Worm (Caenorhabditis elegans) whole organism, L3 larva: Measurements from ENCODE around the gene D1005.5.

ENCODE experiments used
- ZK546.5 ChIP-seq: sonication (generic microtip); optimal IDR thresholded peaks from 2 replicates; lab custom pipeline; 2017; ENCODE audit warnings: missing biosample characterization, missing genetic modification characterization
- aly-2 ChIP-seq: fragments of 150-350 bp; optimal IDR thresholded peaks from 2 replicates; lab custom pipeline; 2014; ENCODE audit warnings: missing biosample characterization, missing genetic modification characterization
- ama-1 ChIP-seq: fragments of 150-350 bp; optimal IDR thresholded peaks from 2 replicates; lab custom pipeline; 2018
- ceh-16 ChIP-seq: sonication (generic microtip); optimal IDR thresholded peaks from 2 replicates; lab custom pipeline; 2017; ENCODE audit warnings: missing biosample characterization, missing genetic modification characterization
- ceh-28 ChIP-seq: fragments of 150-350 bp; optimal IDR thresholded peaks from 2 replicates; lab custom pipeline; 2014; ENCODE audit warnings: missing biosample characterization, missing genetic modification reagents, missing genetic modification characterization
- ceh-82 ChIP-seq: fragments of 150-350 bp; optimal IDR thresholded peaks from 2 replicates; lab custom pipeline; 2014; ENCODE audit warnings: missing biosample characterization, missing genetic modification characterization
- ceh-9 ChIP-seq: sonication (generic microtip); optimal IDR thresholded peaks from 2 replicates; lab custom pipeline; 2018; ENCODE audit warnings: missing biosample characterization, missing genetic modification characterization
- daf-12 ChIP-seq: fragments of 150-350 bp; optimal IDR thresholded peaks from 2 replicates; lab custom pipeline; 2014; ENCODE audit warnings: missing biosample characterization, missing genetic modification reagents, missing genetic modification characterization
- egl-27 ChIP-seq: sonication (generic microtip); optimal IDR thresholded peaks from 4 replicates; lab custom pipeline; 2017; ENCODE audit warnings: missing biosample characterization, missing genetic modification reagents, missing genetic modification characterization
- egl-5 ChIP-seq: fragments of 150-350 bp; optimal IDR thresholded peaks from 2 replicates; lab custom pipeline; 2017; ENCODE audit warnings: missing biosample characterization, missing genetic modification reagents, missing genetic modification characterization, inconsistent platforms
- elt-1 ChIP-seq: fragments of 150-350 bp; optimal IDR thresholded peaks from 2 replicates; lab custom pipeline; 2014; ENCODE audit warnings: missing biosample characterization, missing genetic modification characterization
- elt-2 ChIP-seq: sonication (generic microtip); optimal IDR thresholded peaks from 2 replicates; lab custom pipeline; 2016; ENCODE audit warnings: missing genetic modification reagents, mild to moderate bottlenecking, missing genetic modification characterization, missing compliant biosample characterization
- elt-3 ChIP-seq, 3 experiments: fragments of 150-350 bp in 1 of 3; sonication (generic microtip) in 2 of 3; optimal IDR thresholded peaks; 2 replicates in 2 of 3; 4 replicates in 1 of 3; lab custom pipeline; 2014 to 2017; ENCODE audit warnings: missing biosample characterization in 3 of 3, missing genetic modification characterization in 3 of 3
- eor-1 ChIP-seq, 2 experiments: fragments of 150-350 bp; optimal IDR thresholded peaks; 2 replicates each; lab custom pipeline; 2014 to 2018; ENCODE audit warnings: missing biosample characterization in 2 of 2, missing genetic modification characterization in 2 of 2
- fkh-10 ChIP-seq: sonication (generic microtip); optimal IDR thresholded peaks from 2 replicates; lab custom pipeline; 2017; ENCODE audit warnings: missing biosample characterization, missing genetic modification reagents, missing genetic modification characterization
- fkh-2 ChIP-seq: fragments of 150-350 bp; optimal IDR thresholded peaks from 2 replicates; lab custom pipeline; 2014; ENCODE audit warnings: missing biosample characterization, missing genetic modification reagents, missing genetic modification characterization
- fos-1 ChIP-seq: fragments of 150-350 bp; optimal IDR thresholded peaks from 2 replicates; lab custom pipeline; 2014; ENCODE audit warnings: missing biosample characterization, missing genetic modification characterization
- hmg-11 ChIP-seq: sonication (generic microtip); optimal IDR thresholded peaks from 2 replicates; lab custom pipeline; 2016; ENCODE audit warnings: missing genetic modification characterization, missing compliant biosample characterization
- jun-1 ChIP-seq: fragments of 150-350 bp; optimal IDR thresholded peaks from 2 replicates; lab custom pipeline; 2014; ENCODE audit warnings: missing biosample characterization, missing genetic modification reagents, missing genetic modification characterization
- lin-15B ChIP-seq: fragments of 150-350 bp; optimal IDR thresholded peaks from 2 replicates; lab custom pipeline; 2014; ENCODE audit warnings: missing biosample characterization, missing genetic modification characterization
- lin-39 ChIP-seq: fragments of 150-350 bp; optimal IDR thresholded peaks from 2 replicates; lab custom pipeline; 2018; ENCODE audit warnings: missing biosample characterization, missing genetic modification reagents, missing genetic modification characterization
- lsy-12 ChIP-seq: sonication (generic microtip); optimal IDR thresholded peaks from 2 replicates; lab custom pipeline; 2016; ENCODE audit warnings: mild to moderate bottlenecking, missing genetic modification characterization, missing compliant biosample characterization
- mdl-1 ChIP-seq: fragments of 150-350 bp; optimal IDR thresholded peaks from 2 replicates; lab custom pipeline; 2014; ENCODE audit warnings: missing biosample characterization, missing genetic modification characterization
- mml-1 ChIP-seq: fragments of 150-350 bp; sonication (generic microtip); optimal IDR thresholded peaks from 3 replicates; lab custom pipeline; 2014; ENCODE audit warnings: missing biosample characterization, missing genetic modification characterization
- nfya-1 ChIP-seq: sonication (generic microtip); optimal IDR thresholded peaks from 2 replicates; lab custom pipeline; 2017; ENCODE audit warnings: missing genetic modification characterization, mild to moderate bottlenecking, missing compliant biosample characterization, antibody characterized with exemption, moderate library complexity; ENCODE audit not compliant: insufficient read depth
- nhr-11 ChIP-seq: fragments of 150-350 bp; optimal IDR thresholded peaks from 2 replicates; lab custom pipeline; 2014; ENCODE audit warnings: missing biosample characterization, missing genetic modification characterization
- nhr-12 ChIP-seq: fragments of 150-350 bp; optimal IDR thresholded peaks from 2 replicates; lab custom pipeline; 2014; ENCODE audit warnings: missing biosample characterization, missing genetic modification characterization
- nhr-23 ChIP-seq: fragments of 150-350 bp; optimal IDR thresholded peaks from 2 replicates; lab custom pipeline; 2014; ENCODE audit warnings: missing biosample characterization, missing genetic modification reagents, missing genetic modification characterization
- nhr-237 ChIP-seq: fragments of 150-350 bp; optimal IDR thresholded peaks from 2 replicates; lab custom pipeline; 2014; ENCODE audit warnings: missing biosample characterization, missing genetic modification characterization
- nhr-25 ChIP-seq: sonication (generic microtip); optimal IDR thresholded peaks from 2 replicates; lab custom pipeline; 2017; ENCODE audit warnings: missing biosample characterization, missing genetic modification characterization
- nhr-28 ChIP-seq: fragments of 150-350 bp; optimal IDR thresholded peaks from 2 replicates; lab custom pipeline; 2014; ENCODE audit warnings: missing biosample characterization, missing genetic modification characterization
- nhr-43 ChIP-seq: sonication (generic microtip); optimal IDR thresholded peaks from 2 replicates; lab custom pipeline; 2016; ENCODE audit warnings: mild to moderate bottlenecking, missing genetic modification characterization, missing compliant biosample characterization; ENCODE audit not compliant: poor library complexity, severe bottlenecking
- nhr-67 ChIP-seq: fragments of 150-350 bp; optimal IDR thresholded peaks from 2 replicates; lab custom pipeline; 2014; ENCODE audit warnings: missing biosample characterization, missing genetic modification characterization
- nhr-76 ChIP-seq: fragments of 150-350 bp; sonication (generic microtip); optimal IDR thresholded peaks from 5 replicates; lab custom pipeline; 2014; ENCODE audit warnings: missing biosample characterization, missing genetic modification characterization
- nhr-77 ChIP-seq: fragments of 150-350 bp; optimal IDR thresholded peaks from 2 replicates; lab custom pipeline; 2014; ENCODE audit warnings: missing biosample characterization, missing genetic modification characterization
- pha-4 ChIP-seq: fragments of 150-350 bp; optimal IDR thresholded peaks from 2 replicates; lab custom pipeline; 2014; ENCODE audit warnings: missing biosample characterization, missing genetic modification reagents, missing genetic modification characterization
- pqm-1 ChIP-seq: fragments of 150-350 bp; optimal IDR thresholded peaks from 2 replicates; lab custom pipeline; 2017; ENCODE audit warnings: missing biosample characterization, missing genetic modification characterization, inconsistent platforms
- sea-2 ChIP-seq: fragments of 150-350 bp; sonication (generic microtip); optimal IDR thresholded peaks from 4 replicates; lab custom pipeline; 2014; ENCODE audit warnings: missing biosample characterization, missing genetic modification reagents, missing genetic modification characterization
- skn-1 ChIP-seq: fragments of 150-350 bp; optimal IDR thresholded peaks from 2 replicates; lab custom pipeline; 2014; ENCODE audit warnings: missing biosample characterization, missing genetic modification characterization
- snpc-4 ChIP-seq: fragments of 150-350 bp; optimal IDR thresholded peaks from 2 replicates; lab custom pipeline; 2014; ENCODE audit warnings: missing biosample characterization, missing genetic modification characterization
- tbx-2 ChIP-seq: sonication (generic microtip); optimal IDR thresholded peaks from 2 replicates; lab custom pipeline; 2016; ENCODE audit warnings: mild to moderate bottlenecking, missing genetic modification characterization, missing compliant biosample characterization
- unc-39 ChIP-seq: sonication (generic microtip); optimal IDR thresholded peaks from 4 replicates; lab custom pipeline; 2017; ENCODE audit warnings: missing biosample characterization, missing genetic modification characterization
- unc-62 ChIP-seq: fragments of 150-350 bp; sonication (generic microtip); optimal IDR thresholded peaks from 4 replicates; lab custom pipeline; 2014; ENCODE audit warnings: missing biosample characterization, missing genetic modification reagents, missing genetic modification characterization
- zag-1 ChIP-seq: fragments of 150-350 bp; optimal IDR thresholded peaks from 2 replicates; lab custom pipeline; 2014; ENCODE audit warnings: missing biosample characterization, missing genetic modification characterization
- ztf-11 ChIP-seq: fragments of 150-350 bp; optimal IDR thresholded peaks from 2 replicates; lab custom pipeline; 2014; ENCODE audit warnings: missing biosample characterization, missing genetic modification characterization
- ztf-4 ChIP-seq: fragments of 150-350 bp; optimal IDR thresholded peaks from 2 replicates; lab custom pipeline; 2014; ENCODE audit warnings: missing biosample characterization, missing genetic modification characterization

The D1005.5 gene

ce11 chrX:1456350-1457080 is 16.3 kb downstream of the D1005.5 start:
- TF ChIP-seq daf-12 (tag; lab: Kevin White, UChicago), result no peak
- no peak for TF ChIP-seq nhr-76 (tag; lab: Kevin White, UChicago)
- no peak for TF ChIP-seq nhr-11
- peak; percentile 57 for TF ChIP-seq pqm-1
- TF ChIP-seq ztf-4 (tag; lab: Kevin White, UChicago), result no peak
- TF ChIP-seq nhr-77 (tag; lab: Kevin White, UChicago), result no peak
- TF ChIP-seq skn-1, result peak; percentile 91
- no peak for TF ChIP-seq unc-62 (GFP tag; lab: Kevin White, UChicago)
- TF ChIP-seq ztf-11 (tag; lab: Kevin White, UChicago), result no peak
- TF ChIP-seq ceh-28 (tag; lab: Kevin White, UChicago), result peak; percentile 9
- no peak for TF ChIP-seq ceh-9 (tag; lab: Kevin White, UChicago)
- TF ChIP-seq elt-2 (tag; lab: Kevin White, UChicago), result peak; percentile 45
- peak; percentile 99 for TF ChIP-seq pha-4 (tag; lab: Kevin White, UChicago)
- TF ChIP-seq tbx-2, result no peak
- TF ChIP-seq ceh-82 (tag; lab: Kevin White, UChicago), result no peak
- peak; percentile 39 for TF ChIP-seq nfya-1
- peak; percentile 17 for TF ChIP-seq nhr-43 (tag; lab: Kevin White, UChicago)
- no peak for TF ChIP-seq nhr-28
- no peak for TF ChIP-seq lsy-12 (tag; lab: Kevin White, UChicago)
- no peak for TF ChIP-seq nhr-12
- TF ChIP-seq elt-3 (tag; optimal IDR thresholded peaks at IDR 0.05; lab: Kevin White, UChicago), result no peak
- no peak for TF ChIP-seq jun-1 (tag; lab: Kevin White, UChicago)
- no peak for TF ChIP-seq fkh-10 (GFP tag; lab: Kevin White, UChicago)
- no peak for TF ChIP-seq snpc-4
- no peak for TF ChIP-seq aly-2 (tag; lab: Kevin White, UChicago)
- no peak for TF ChIP-seq lin-15B (tag; lab: Kevin White, UChicago)
- TF ChIP-seq elt-1, result no peak
- TF ChIP-seq fkh-2 (tag; lab: Kevin White, UChicago), result no peak
- TF ChIP-seq fos-1 (tag; lab: Kevin White, UChicago), result no peak
- peak; percentile 42 for TF ChIP-seq egl-27 (tag; lab: Kevin White, UChicago)
- no peak for TF ChIP-seq eor-1 (tag; optimal IDR thresholded peaks at IDR 0.05; lab: Kevin White, UChicago)
- TF ChIP-seq unc-39, result no peak
- peak; percentile 57 for TF ChIP-seq nhr-25 (tag; lab: Kevin White, UChicago)
- no peak for TF ChIP-seq ama-1
- no peak for TF ChIP-seq ceh-16 (tag; lab: Kevin White, UChicago)
- TF ChIP-seq egl-5 (tag; lab: Kevin White, UChicago), result peak; percentile 86
- TF ChIP-seq nhr-23 (tag; lab: Kevin White, UChicago), result peak; percentile 21

ce11 chrX:1454385-1454784 is 18.4 kb downstream of the D1005.5 start:
- TF ChIP-seq nhr-11 (peak; percentile 84), elt-2 (tag; lab: Kevin White, UChicago) (peak; percentile 83), eor-1 (tag; optimal IDR thresholded peaks at IDR 0.05; lab: Kevin White, UChicago) (no peak), skn-1 (peak; percentile 83), nhr-237 (tag; lab: Kevin White, UChicago) (no peak), snpc-4 (peak; percentile 79), fos-1 (tag; lab: Kevin White, UChicago) (peak; percentile 100), nhr-67 (tag; lab: Kevin White, UChicago) (no peak), lin-39 (peak; percentile 93), ceh-28 (tag; lab: Kevin White, UChicago) (peak; percentile 82), pha-4 (tag; lab: Kevin White, UChicago) (peak; percentile 94), mdl-1 (tag; lab: Kevin White, UChicago) (peak; percentile 76), jun-1 (tag; lab: Kevin White, UChicago) (peak; percentile 99), nfya-1 (peak; percentile 88), ztf-11 (tag; lab: Kevin White, UChicago) (no peak), elt-3 (tag; optimal IDR thresholded peaks at IDR 0.05; lab: Kevin White, UChicago) (peak in 2 of 3 experiments; percentile 44 to 77), unc-62 (GFP tag; lab: Kevin White, UChicago) (peak; percentile 64), lin-15B (tag; lab: Kevin White, UChicago) (peak; percentile 48), fkh-2 (tag; lab: Kevin White, UChicago) (peak; percentile 27), nhr-28 (no peak), ceh-16 (tag; lab: Kevin White, UChicago) (no peak), ama-1 (peak; percentile 77), ZK546.5 (tag; lab: Kevin White, UChicago) (no peak), sea-2 (GFP tag; lab: Kevin White, UChicago) (peak; percentile 86), hmg-11 (tag; lab: Kevin White, UChicago) (peak; percentile 94), unc-39 (peak; percentile 16), egl-27 (tag; lab: Kevin White, UChicago) (peak; percentile 90), nhr-25 (tag; lab: Kevin White, UChicago) (peak; percentile 98), nhr-43 (tag; lab: Kevin White, UChicago) (peak; percentile 74), ztf-4 (tag; lab: Kevin White, UChicago) (no peak), elt-1 (peak; percentile 6), nhr-76 (tag; lab: Kevin White, UChicago) (no peak), daf-12 (tag; lab: Kevin White, UChicago) (no peak), lsy-12 (tag; lab: Kevin White, UChicago) (peak; percentile 90), nhr-23 (tag; lab: Kevin White, UChicago) (peak; percentile 93), pqm-1 (peak; percentile 55), fkh-10 (GFP tag; lab: Kevin White, UChicago) (peak; percentile 44), mml-1 (tag; lab: Kevin White, UChicago) (no peak), aly-2 (tag; lab: Kevin White, UChicago) (no peak), zag-1 (tag; lab: Kevin White, UChicago) (no peak)
